Worm (Caenorhabditis elegans) whole organism, mixed stage, embryonic: ENCODE measurements around the gene C06B3.7.

Experiments used
- cnd-1 ChIP-seq: fragments of 200-800 bp; sonication (Bioruptor generic); optimal IDR thresholded peaks from 2 replicates; lab custom pipeline; 2018; ENCODE audit warnings: mild to moderate bottlenecking, missing genetic modification characterization, missing compliant biosample characterization
- nhr-12 ChIP-seq: fragments of 150-350 bp; optimal IDR thresholded peaks from 2 replicates; lab custom pipeline; 2014; ENCODE audit warnings: missing biosample characterization, missing genetic modification characterization
- nhr-28 ChIP-seq: fragments of 150-350 bp; optimal IDR thresholded peaks from 2 replicates; lab custom pipeline; 2014; ENCODE audit warnings: missing biosample characterization, missing genetic modification characterization
- pha-4 ChIP-seq: fragments of 150-350 bp; optimal IDR thresholded peaks from 2 replicates; lab custom pipeline; 2018; ENCODE audit warnings: missing biosample characterization, missing genetic modification reagents, missing genetic modification characterization

ce11 chrV:13876529-13876928 is 33.0 kb upstream of the C06B3.7 start, which contains the start of gene T22G5.1:
- TF ChIP-seq nhr-28 (tag; lab: Kevin White, UChicago) (no peak), nhr-12 (tag; lab: Kevin White, UChicago) (no peak), pha-4 (tag; lab: Kevin White, UChicago) (no peak), cnd-1 (no peak)
